Fruit fly (Drosophila melanogaster) whole organism, adult: ENCODE measurements around the gene dls.
A peak's percentile ranks its signal among the peaks of the same experiment; 100 is the strongest.

Experiments used
- CG11617 ChIP-seq: fragments of 200-800 bp; sonication (Bioruptor generic); optimal IDR thresholded peaks from 2 replicates; lab custom pipeline; 2017; ENCODE audit warnings: mild to moderate bottlenecking, missing biosample characterization, missing genetic modification reagents, missing genetic modification characterization
- CG12768 ChIP-seq: fragments of 200-800 bp; sonication (Bioruptor generic); optimal IDR thresholded peaks from 2 replicates; lab custom pipeline; 2017; ENCODE audit warnings: missing biosample characterization, missing genetic modification characterization, mild to moderate bottlenecking, moderate library complexity, missing genetic modification reagents
- CG14711 ChIP-seq: fragments of 200-800 bp; sonication (Bioruptor generic); optimal IDR thresholded peaks from 2 replicates; lab custom pipeline; 2018; ENCODE audit warnings: missing biosample characterization, mild to moderate bottlenecking, missing genetic modification characterization, moderate library complexity
- CG1620 ChIP-seq: fragments of 200-800 bp; sonication (Bioruptor generic); optimal IDR thresholded peaks from 2 replicates; lab custom pipeline; 2016; ENCODE audit warnings: missing biosample characterization, missing genetic modification characterization
- CG33017 ChIP-seq: fragments of 200-800 bp; sonication (Bioruptor generic); optimal IDR thresholded peaks from 2 replicates; lab custom pipeline; 2018; ENCODE audit warnings: missing biosample characterization, mild to moderate bottlenecking, missing genetic modification characterization, moderate library complexity
- CG5204 ChIP-seq: fragments of 200-800 bp; sonication (Bioruptor generic); optimal IDR thresholded peaks from 2 replicates; lab custom pipeline; 2016; ENCODE audit warnings: missing biosample characterization, missing genetic modification characterization
- CG7045 ChIP-seq: fragments of 200-800 bp; sonication (Bioruptor generic); optimal IDR thresholded peaks from 2 replicates; lab custom pipeline; 2017; ENCODE audit warnings: missing biosample characterization, mild to moderate bottlenecking, missing genetic modification characterization
- CG7101 ChIP-seq: fragments of 200-800 bp; sonication (Bioruptor generic); optimal IDR thresholded peaks from 2 replicates; lab custom pipeline; 2018; ENCODE audit warnings: missing biosample characterization, mild to moderate bottlenecking, missing genetic modification characterization, moderate library complexity
- Clk ChIP-seq: fragments of 200-800 bp; sonication (Bioruptor generic); optimal IDR thresholded peaks from 2 replicates; lab custom pipeline; 2017; ENCODE audit warnings: missing biosample characterization, missing genetic modification characterization
- Crg-1 ChIP-seq: fragments of 200-800 bp; sonication (Bioruptor generic); optimal IDR thresholded peaks from 2 replicates; lab custom pipeline; 2016; ENCODE audit warnings: missing biosample characterization, missing genetic modification characterization
- Hr96 ChIP-seq: fragments of 200-800 bp; sonication (Bioruptor generic); optimal IDR thresholded peaks from 2 replicates; lab custom pipeline; 2016; ENCODE audit warnings: missing biosample characterization, missing genetic modification characterization
- Mnt ChIP-seq: fragments of 200-800 bp; sonication (Bioruptor generic); optimal IDR thresholded peaks from 2 replicates; lab custom pipeline; 2016; ENCODE audit warnings: missing biosample characterization, mild to moderate bottlenecking, missing genetic modification characterization
- bab1 ChIP-seq: fragments of 200-800 bp; sonication (Bioruptor generic); optimal IDR thresholded peaks from 3 replicates; lab custom pipeline; 2019; ENCODE audit warnings: missing biosample characterization, mild to moderate bottlenecking, missing genetic modification characterization, moderate library complexity
- cic ChIP-seq: fragments of 200-800 bp; sonication (Bioruptor generic); optimal IDR thresholded peaks from 2 replicates; lab custom pipeline; 2017; ENCODE audit warnings: missing biosample characterization, mild to moderate bottlenecking, missing genetic modification characterization, moderate library complexity
- cnc ChIP-seq, 2 experiments: fragments of >200 bp; optimal IDR thresholded peaks; 2 replicates each; lab custom pipeline; 2017
- kay ChIP-seq: fragments of 200-800 bp; sonication (Bioruptor generic); peaks from one replicate; lab custom pipeline; 2016; ENCODE audit warnings: missing biosample characterization, missing genetic modification characterization, borderline replicate concordance
- ovo ChIP-seq: fragments of 200-800 bp; sonication (Bioruptor generic); optimal IDR thresholded peaks from 2 replicates; lab custom pipeline; 2016; ENCODE audit warnings: missing biosample characterization, missing genetic modification characterization
- pad ChIP-seq: fragments of 200-800 bp; sonication (Bioruptor generic); optimal IDR thresholded peaks from 3 replicates; lab custom pipeline; 2017; ENCODE audit warnings: missing biosample characterization, missing genetic modification characterization, mild to moderate bottlenecking, moderate library complexity, missing genetic modification reagents
- tj ChIP-seq: fragments of 200-800 bp; sonication (Bioruptor generic); optimal IDR thresholded peaks from 3 replicates; lab custom pipeline; 2017; ENCODE audit warnings: missing biosample characterization, mild to moderate bottlenecking, missing genetic modification characterization, moderate library complexity
- toe ChIP-seq: fragments of 200-800 bp; sonication (Bioruptor generic); optimal IDR thresholded peaks from 2 replicates; lab custom pipeline; 2016; ENCODE audit warnings: missing biosample characterization, missing genetic modification characterization

dls gene

dm6 chr3L:16192561-16193355, 8.4 kb upstream of the dls start:
- TF ChIP-seq Hr96 (GFP tag; lab: Kevin White, UChicago) = no peak
- TF ChIP-seq pad (GFP tag; lab: Kevin White, UChicago) = no peak
- no peak for TF ChIP-seq CG12768 (GFP tag; lab: Kevin White, UChicago)
- TF ChIP-seq ovo (GFP tag; lab: Kevin White, UChicago) = no peak
- no peak for TF ChIP-seq Clk (GFP tag; lab: Kevin White, UChicago)
- no peak for TF ChIP-seq toe
- no peak for TF ChIP-seq CG7101 (tag; lab: Kevin White, UChicago)
- TF ChIP-seq Crg-1 = no peak
- no peak for TF ChIP-seq bab1 (GFP tag; lab: Kevin White, UChicago)
- no peak for TF ChIP-seq kay (GFP tag; lab: Kevin White, UChicago)
- no peak for TF ChIP-seq Mnt
- TF ChIP-seq tj = no peak
- TF ChIP-seq CG7045 (GFP tag; lab: Kevin White, UChicago) = no peak
- no peak for TF ChIP-seq CG5204 (GFP tag; lab: Kevin White, UChicago)
- no peak for TF ChIP-seq CG1620 (GFP tag; lab: Kevin White, UChicago)
- TF ChIP-seq cnc (optimal IDR thresholded peaks at IDR 0.05; lab: Kevin White, UChicago) = no peak
- TF ChIP-seq cic (GFP tag; lab: Kevin White, UChicago) = no peak

dm6 chr3L:16193851-16194709, 7.0 kb upstream of the dls start:
- TF ChIP-seq CG7045 (GFP tag; lab: Kevin White, UChicago) = no peak
- TF ChIP-seq cic (GFP tag; lab: Kevin White, UChicago) = peak; percentile 49
- TF ChIP-seq toe = no peak
- TF ChIP-seq CG12768 (GFP tag; lab: Kevin White, UChicago) = peak; percentile 26
- TF ChIP-seq CG1620 (GFP tag; lab: Kevin White, UChicago) = no peak
- peak; percentile 8 for TF ChIP-seq Hr96 (GFP tag; lab: Kevin White, UChicago)
- peak; percentile 24 for TF ChIP-seq Mnt

- TF ChIP-seq Mnt (no peak), ovo (GFP tag; lab: Kevin White, UChicago) (no peak), cnc (optimal IDR thresholded peaks at IDR 0.05; lab: Kevin White, UChicago) (no peak), pad (GFP tag; lab: Kevin White, UChicago) (no peak), CG33017 (tag; lab: Kevin White, UChicago) (no peak), CG12768 (GFP tag; lab: Kevin White, UChicago) (no peak), Hr96 (GFP tag; lab: Kevin White, UChicago) (no peak)
These were observed 5.6 kb upstream of the dls start for dm6 chr3L:16195476-16195958.

dm6 chr3L:16196588-16197183, 4.4 kb upstream of the dls start:
- TF ChIP-seq cnc (optimal IDR thresholded peaks at IDR 0.05; lab: Kevin White, UChicago) (no peak), Clk (GFP tag; lab: Kevin White, UChicago) (no peak), bab1 (GFP tag; lab: Kevin White, UChicago) (no peak), tj (no peak), Hr96 (GFP tag; lab: Kevin White, UChicago) (no peak)

- TF ChIP-seq Hr96 (GFP tag; lab: Kevin White, UChicago) (no peak), CG11617 (no peak), Clk (GFP tag; lab: Kevin White, UChicago) (no peak), Mnt (no peak), Crg-1 (no peak), CG12768 (GFP tag; lab: Kevin White, UChicago) (no peak), CG5204 (GFP tag; lab: Kevin White, UChicago) (no peak), cnc (optimal IDR thresholded peaks at IDR 0.05; lab: Kevin White, UChicago) (no peak), CG7101 (tag; lab: Kevin White, UChicago) (no peak)
These were observed 3.6 kb upstream of the dls start, which contains the start of gene CG33687 for dm6 chr3L:16197450-16197918. TSS of gene CG33687 (plus strand) at chr3L:16197868.

- no peak for TF ChIP-seq pad (GFP tag; lab: Kevin White, UChicago)
These were observed 2.2 kb upstream of the dls start, which contains the start of gene CG33688 for dm6 chr3L:16198920-16199319. TSS of gene CG33688 (plus strand) at chr3L:16199220.

dm6 chr3L:16199929-16200328, 1.2 kb upstream of the dls start, which contains the start of gene CG33689:
TSS of gene CG33689 (plus strand) at chr3L:16200229.
- TF ChIP-seq ovo (GFP tag; lab: Kevin White, UChicago) (no peak), Mnt (no peak), CG11617 (no peak), CG14711 (tag; lab: Kevin White, UChicago) (no peak), kay (GFP tag; lab: Kevin White, UChicago) (no peak), tj (no peak), Crg-1 (no peak), Clk (GFP tag; lab: Kevin White, UChicago) (no peak), cnc (optimal IDR thresholded peaks at IDR 0.05; lab: Kevin White, UChicago) (no peak), pad (GFP tag; lab: Kevin White, UChicago) (no peak), cic (GFP tag; lab: Kevin White, UChicago) (no peak), CG7045 (GFP tag; lab: Kevin White, UChicago) (no peak), toe (no peak), bab1 (GFP tag; lab: Kevin White, UChicago) (no peak), CG12768 (GFP tag; lab: Kevin White, UChicago) (no peak), CG5204 (GFP tag; lab: Kevin White, UChicago) (no peak), Hr96 (GFP tag; lab: Kevin White, UChicago) (no peak), CG33017 (tag; lab: Kevin White, UChicago) (no peak), CG7101 (tag; lab: Kevin White, UChicago) (no peak), CG1620 (GFP tag; lab: Kevin White, UChicago) (no peak)
